Fruit fly (Drosophila melanogaster) whole organism, prepupa: ENCODE data around the gene CG15019.

Source experiments
- Blimp-1 ChIP-seq: fragments of 200-800 bp; sonication (Bioruptor generic); optimal IDR thresholded peaks from 3 replicates; lab custom pipeline; 2017; ENCODE audit warnings: missing biosample characterization, missing genetic modification characterization, mild to moderate bottlenecking, moderate library complexity, missing genetic modification reagents
- CG11762 ChIP-seq: fragments of 200-800 bp; sonication (Bioruptor generic); optimal IDR thresholded peaks from 3 replicates; lab custom pipeline; 2016; ENCODE audit warnings: missing biosample characterization, missing genetic modification characterization; ENCODE audit not compliant: insufficient read depth
- CG1621 ChIP-seq: fragments of 200-800 bp; sonication (Bioruptor generic); optimal IDR thresholded peaks from 3 replicates; lab custom pipeline; 2018; ENCODE audit warnings: missing biosample characterization, mild to moderate bottlenecking, missing genetic modification characterization
- CG7368 ChIP-seq: fragments of 200-800 bp; sonication (Bioruptor generic); optimal IDR thresholded peaks from 3 replicates; lab custom pipeline; 2016; ENCODE audit warnings: missing biosample characterization, missing genetic modification characterization
- Eip75B ChIP-seq: fragments of 200-800 bp; sonication (Bioruptor generic); optimal IDR thresholded peaks from 3 replicates; lab custom pipeline; 2016; ENCODE audit warnings: missing biosample characterization, missing genetic modification characterization
- Hr38 ChIP-seq: sonication (Bioruptor generic); optimal IDR thresholded peaks from 2 replicates; lab custom pipeline; 2016; ENCODE audit warnings: missing biosample characterization, missing genetic modification characterization
- Smox ChIP-seq: fragments of 200-800 bp; sonication (Bioruptor generic); optimal IDR thresholded peaks from 3 replicates; lab custom pipeline; 2016; ENCODE audit warnings: missing biosample characterization, missing genetic modification characterization
- Sox14 ChIP-seq: fragments of 200-800 bp; sonication (Bioruptor generic); optimal IDR thresholded peaks from 3 replicates; lab custom pipeline; 2016; ENCODE audit warnings: missing biosample characterization, missing genetic modification characterization
- fd59A ChIP-seq: fragments of 200-800 bp; sonication (Bioruptor generic); optimal IDR thresholded peaks from 2 replicates; lab custom pipeline; 2017; ENCODE audit warnings: missing biosample characterization, mild to moderate bottlenecking, missing genetic modification characterization, missing genetic modification reagents
- svp ChIP-seq: fragments of 200-800 bp; sonication (Bioruptor generic); peaks from one replicate; lab custom pipeline; 2016; ENCODE audit warnings: missing biosample characterization, missing genetic modification characterization

dm6 chr3L:4371978-4372377 is 33.9 kb downstream of the CG15019 start:
- no peak for TF ChIP-seq svp (GFP tag; lab: Kevin White, UChicago)
- no peak for TF ChIP-seq Sox14 (GFP tag; lab: Kevin White, UChicago)
- TF ChIP-seq CG1621 (tag; lab: Kevin White, UChicago) = no peak
- no peak for TF ChIP-seq fd59A (GFP tag; lab: Kevin White, UChicago)
- no peak for TF ChIP-seq CG11762 (GFP tag; lab: Kevin White, UChicago)
- no peak for TF ChIP-seq CG7368 (GFP tag; lab: Kevin White, UChicago)
- TF ChIP-seq Eip75B (GFP tag; lab: Kevin White, UChicago) = no peak
- TF ChIP-seq Smox (GFP tag; lab: Kevin White, UChicago) = no peak
- TF ChIP-seq Blimp-1 (GFP tag; lab: Kevin White, UChicago) = no peak
- no peak for TF ChIP-seq Hr38 (GFP tag; lab: Kevin White, UChicago)
